Fruit fly (Drosophila melanogaster) whole organism, embryonic: ENCODE results near the gene tub.

ENCODE experiments used
- BEAF-32 ChIP-seq: fragments of 200-800 bp; sonication (Bioruptor generic); optimal IDR thresholded peaks from 3 replicates; lab custom pipeline; 2017; ENCODE audit warnings: missing biosample characterization, missing genetic modification characterization, mild to moderate bottlenecking, moderate library complexity, missing genetic modification reagents
- CG10147 ChIP-seq: fragments of 200-800 bp; sonication (Bioruptor generic); optimal IDR thresholded peaks from 2 replicates; lab custom pipeline; 2019; ENCODE audit warnings: missing biosample characterization, mild to moderate bottlenecking, missing genetic modification characterization, moderate library complexity
- CG10959 ChIP-seq: fragments of 200-800 bp; sonication (Bioruptor generic); IDR thresholded peaks from 2 replicates; pipeline ENCODE4 v1.3.6; 2022; ENCODE audit warnings: missing biosample characterization, missing genetic modification characterization
- CG11504 ChIP-seq: fragments of 200-800 bp; sonication (Bioruptor generic); optimal IDR thresholded peaks from 3 replicates; lab custom pipeline; 2019; ENCODE audit warnings: missing biosample characterization, mild to moderate bottlenecking, missing genetic modification characterization, moderate library complexity
- CG12155 ChIP-seq: fragments of 200-800 bp; sonication (Bioruptor generic); optimal IDR thresholded peaks from 3 replicates; lab custom pipeline; 2016; ENCODE audit warnings: missing biosample characterization, missing genetic modification characterization
- CG12236 ChIP-seq: fragments of 200-800 bp; sonication (Bioruptor generic); optimal IDR thresholded peaks from 2 replicates; lab custom pipeline; 2016; ENCODE audit warnings: missing biosample characterization, missing genetic modification characterization
- CG12391 ChIP-seq: fragments of 200-800 bp; sonication (Bioruptor generic); optimal IDR thresholded peaks from 3 replicates; lab custom pipeline; 2018; ENCODE audit warnings: missing biosample characterization, mild to moderate bottlenecking, missing genetic modification characterization, moderate library complexity
- CG12744 ChIP-seq: fragments of 200-800 bp; sonication (Bioruptor generic); optimal IDR thresholded peaks from 2 replicates; lab custom pipeline; 2016; ENCODE audit warnings: missing biosample characterization, missing genetic modification characterization
- CG15479 ChIP-seq: fragments of 200-800 bp; sonication (Bioruptor generic); optimal IDR thresholded peaks from 3 replicates; lab custom pipeline; 2019; ENCODE audit warnings: missing biosample characterization, mild to moderate bottlenecking, missing genetic modification characterization, moderate library complexity
- CG17328 ChIP-seq: fragments of 200-800 bp; sonication (Bioruptor generic); IDR thresholded peaks from 2 replicates; pipeline ENCODE4 v1.3.6; 2022; ENCODE audit warnings: missing biosample characterization, missing genetic modification characterization
- CG17829 ChIP-seq: fragments of 200-800 bp; optimal IDR thresholded peaks from 2 replicates; lab custom pipeline; 2019; ENCODE audit warnings: missing biosample characterization, mild to moderate bottlenecking, missing genetic modification characterization, moderate library complexity
- CG1792 ChIP-seq: fragments of 200-800 bp; sonication (Bioruptor generic); optimal IDR thresholded peaks from 2 replicates; lab custom pipeline; 2016; ENCODE audit warnings: missing biosample characterization, missing genetic modification characterization
- CG2678 ChIP-seq: fragments of 200-800 bp; sonication (Bioruptor generic); optimal IDR thresholded peaks from 3 replicates; lab custom pipeline; 2019; ENCODE audit warnings: missing biosample characterization, mild to moderate bottlenecking, missing genetic modification characterization, moderate library complexity
- CG32532 ChIP-seq: fragments of 200-800 bp; sonication (Bioruptor generic); IDR thresholded peaks from 2 replicates; pipeline ENCODE4 v1.3.6; 2022; ENCODE audit warnings: missing biosample characterization, missing genetic modification characterization
- CG4854 ChIP-seq: fragments of 200-800 bp; sonication (Bioruptor generic); optimal IDR thresholded peaks from 2 replicates; lab custom pipeline; 2016; ENCODE audit warnings: missing biosample characterization, missing genetic modification characterization, inconsistent platforms
- CG6854 ChIP-seq: fragments of 200-800 bp; sonication (Bioruptor generic); optimal IDR thresholded peaks from 3 replicates; lab custom pipeline; 2017; ENCODE audit warnings: missing biosample characterization, mild to moderate bottlenecking, missing genetic modification characterization
- CG8089 ChIP-seq: fragments of 200-800 bp; sonication (Bioruptor generic); optimal IDR thresholded peaks from 3 replicates; lab custom pipeline; 2016; ENCODE audit warnings: missing biosample characterization, missing genetic modification characterization
- CG8290 ChIP-seq, 3 experiments: fragments of 200-800 bp; sonication (Bioruptor generic); optimal IDR thresholded peaks; 2 replicates each; lab custom pipeline; 2016 to 2019; ENCODE audit warnings: missing biosample characterization in 3 of 3, missing genetic modification characterization in 3 of 3, mild to moderate bottlenecking in 2 of 3, moderate library complexity in 1 of 3
- CG8359 ChIP-seq: fragments of 200-800 bp; sonication (Bioruptor generic); optimal IDR thresholded peaks from 2 replicates; lab custom pipeline; 2017; ENCODE audit warnings: missing biosample characterization, mild to moderate bottlenecking, missing genetic modification characterization, borderline replicate concordance
- CG8924 ChIP-seq: fragments of 200-800 bp; optimal IDR thresholded peaks from 3 replicates; lab custom pipeline; 2019; ENCODE audit warnings: missing biosample characterization, mild to moderate bottlenecking, missing genetic modification characterization, moderate library complexity
- Dip3 ChIP-seq: fragments of 200-800 bp; sonication (Bioruptor generic); optimal IDR thresholded peaks from 3 replicates; lab custom pipeline; 2016; ENCODE audit warnings: missing biosample characterization, missing genetic modification characterization
- Dref ChIP-seq: fragments of 200-800 bp; sonication (Bioruptor generic); IDR thresholded peaks from 2 replicates; pipeline ENCODE4 v1.3.6; 2022; ENCODE audit warnings: missing biosample characterization, missing genetic modification characterization
- HHEX ChIP-seq: fragments of 200-800 bp; sonication (Bioruptor generic); optimal IDR thresholded peaks from 3 replicates; lab custom pipeline; 2017; ENCODE audit warnings: missing biosample characterization, mild to moderate bottlenecking, missing genetic modification characterization, missing genetic modification reagents
- Hey ChIP-seq: fragments of 200-800 bp; sonication (Bioruptor generic); optimal IDR thresholded peaks from 3 replicates; lab custom pipeline; 2018; ENCODE audit warnings: missing biosample characterization, mild to moderate bottlenecking, missing genetic modification characterization
- Hmr ChIP-seq: fragments of 200-800 bp; sonication (Bioruptor generic); optimal IDR thresholded peaks from 3 replicates; lab custom pipeline; 2017; ENCODE audit warnings: mild to moderate bottlenecking, missing biosample characterization, missing genetic modification reagents, missing genetic modification characterization
- MBD-R2 ChIP-seq: fragments of 200-800 bp; sonication (Bioruptor generic); IDR thresholded peaks from 2 replicates; pipeline ENCODE4 v1.3.6; 2022; ENCODE audit warnings: missing biosample characterization, missing genetic modification characterization
- MTF-1 ChIP-seq: fragments of 200-800 bp; sonication (Bioruptor generic); optimal IDR thresholded peaks from 2 replicates; lab custom pipeline; 2018; ENCODE audit warnings: missing biosample characterization, mild to moderate bottlenecking, missing genetic modification characterization, borderline replicate concordance
- Mad ChIP-seq: fragments of 200-800 bp; sonication (Bioruptor generic); optimal IDR thresholded peaks from 2 replicates; lab custom pipeline; 2016; ENCODE audit warnings: missing biosample characterization, missing genetic modification characterization
- Usf ChIP-seq: fragments of 200-800 bp; sonication (Bioruptor generic); optimal IDR thresholded peaks from 2 replicates; lab custom pipeline; 2017; ENCODE audit warnings: missing genotype, missing biosample characterization, missing genetic modification characterization
- YL-1 ChIP-seq: fragments of 200-800 bp; sonication (Bioruptor generic); optimal IDR thresholded peaks from 3 replicates; lab custom pipeline; 2017; ENCODE audit warnings: missing biosample characterization, mild to moderate bottlenecking, missing genetic modification characterization
- btn ChIP-seq: fragments of 200-800 bp; sonication (Bioruptor generic); optimal IDR thresholded peaks from 2 replicates; lab custom pipeline; 2016; ENCODE audit warnings: missing biosample characterization, missing genetic modification characterization
- chif ChIP-seq, 2 experiments: fragments of 200-800 bp; sonication (Bioruptor generic); optimal IDR thresholded peaks; 3 replicates each; lab custom pipeline; 2016; ENCODE audit warnings: missing biosample characterization in 2 of 2, missing genetic modification characterization in 2 of 2
- crp ChIP-seq, 2 experiments: fragments of 200-800 bp; sonication (Bioruptor generic); optimal IDR thresholded peaks; 2 replicates in 1 of 2; 3 replicates in 1 of 2; lab custom pipeline; 2017; ENCODE audit warnings: missing biosample characterization in 2 of 2, missing genetic modification characterization in 2 of 2, mild to moderate bottlenecking in 1 of 2, moderate library complexity in 1 of 2
- dmrt11E ChIP-seq: fragments of 200-800 bp; sonication (Bioruptor generic); optimal IDR thresholded peaks from 3 replicates; lab custom pipeline; 2018; ENCODE audit warnings: missing biosample characterization, mild to moderate bottlenecking, missing genetic modification characterization, moderate library complexity
- eve ChIP-seq, 2 experiments: fragments of >200 bp; optimal IDR thresholded peaks; 2 replicates each; lab custom pipeline; 2017; ENCODE audit warnings: missing biosample characterization in 2 of 2, missing genetic modification characterization in 2 of 2
- fd64A ChIP-seq: fragments of 200-800 bp; sonication (Bioruptor generic); optimal IDR thresholded peaks from 3 replicates; lab custom pipeline; 2018; ENCODE audit warnings: missing biosample characterization, mild to moderate bottlenecking, missing genetic modification characterization
- fd96Cb ChIP-seq: fragments of 200-800 bp; sonication (Bioruptor generic); optimal IDR thresholded peaks from 2 replicates; lab custom pipeline; 2018; ENCODE audit warnings: missing biosample characterization, mild to moderate bottlenecking, missing genetic modification characterization, moderate library complexity
- gro ChIP-seq: fragments of 200-800 bp; sonication (Bioruptor generic); optimal IDR thresholded peaks from 2 replicates; lab custom pipeline; 2016; ENCODE audit warnings: missing biosample characterization, missing genetic modification characterization
- hb ChIP-seq: fragments of 200-800 bp; sonication (Bioruptor generic); IDR thresholded peaks from 3 replicates; pipeline ENCODE4 v1.3.6; 2022; ENCODE audit warnings: missing biosample characterization, missing genetic modification characterization; ENCODE audit not compliant: partially characterized antibody
- ken ChIP-seq: fragments of 200-800 bp; sonication (Bioruptor generic); IDR thresholded peaks from 3 replicates; pipeline ENCODE4 v1.3.6; 2022; ENCODE audit warnings: missing biosample characterization, missing genetic modification characterization
- lab ChIP-seq: fragments of 200-800 bp; sonication (Bioruptor generic); optimal IDR thresholded peaks from 3 replicates; lab custom pipeline; 2017; ENCODE audit warnings: missing biosample characterization, missing genetic modification characterization, mild to moderate bottlenecking, moderate library complexity, missing genetic modification reagents
- lilli ChIP-seq: fragments of 200-800 bp; sonication (Bioruptor generic); optimal IDR thresholded peaks from 3 replicates; lab custom pipeline; 2016; ENCODE audit warnings: missing biosample characterization, missing genetic modification characterization
- peb ChIP-seq: fragments of 200-800 bp; sonication (Bioruptor generic); IDR thresholded peaks from 2 replicates; pipeline ENCODE4 v1.3.6; 2022; ENCODE audit warnings: missing biosample characterization, missing genetic modification characterization
- rib ChIP-seq: fragments of 200-800 bp; sonication (Bioruptor generic); IDR thresholded peaks from 2 replicates; pipeline ENCODE4 v1.3.6; 2022; ENCODE audit warnings: missing biosample characterization, missing genetic modification characterization
- row ChIP-seq: fragments of 200-800 bp; sonication (Bioruptor generic); IDR thresholded peaks from 3 replicates; pipeline ENCODE4 v1.3.6; 2022; ENCODE audit warnings: missing biosample characterization, missing genetic modification characterization
- sd ChIP-seq: fragments of 200-800 bp; sonication (Bioruptor generic); optimal IDR thresholded peaks from 3 replicates; lab custom pipeline; 2018; ENCODE audit warnings: missing biosample characterization, mild to moderate bottlenecking, missing genetic modification characterization, moderate library complexity
- tin ChIP-seq: fragments of 200-800 bp; sonication (Bioruptor generic); optimal IDR thresholded peaks from 3 replicates; lab custom pipeline; 2016; ENCODE audit warnings: missing biosample characterization, missing genetic modification characterization
- twi ChIP-seq: fragments of 200-800 bp; optimal IDR thresholded peaks from 2 replicates; lab custom pipeline; 2019; ENCODE audit warnings: missing biosample characterization, mild to moderate bottlenecking, missing genetic modification characterization, moderate library complexity
- yki ChIP-seq: fragments of >200 bp; optimal IDR thresholded peaks from 3 replicates; lab custom pipeline; 2018

tub gene

DNA sequence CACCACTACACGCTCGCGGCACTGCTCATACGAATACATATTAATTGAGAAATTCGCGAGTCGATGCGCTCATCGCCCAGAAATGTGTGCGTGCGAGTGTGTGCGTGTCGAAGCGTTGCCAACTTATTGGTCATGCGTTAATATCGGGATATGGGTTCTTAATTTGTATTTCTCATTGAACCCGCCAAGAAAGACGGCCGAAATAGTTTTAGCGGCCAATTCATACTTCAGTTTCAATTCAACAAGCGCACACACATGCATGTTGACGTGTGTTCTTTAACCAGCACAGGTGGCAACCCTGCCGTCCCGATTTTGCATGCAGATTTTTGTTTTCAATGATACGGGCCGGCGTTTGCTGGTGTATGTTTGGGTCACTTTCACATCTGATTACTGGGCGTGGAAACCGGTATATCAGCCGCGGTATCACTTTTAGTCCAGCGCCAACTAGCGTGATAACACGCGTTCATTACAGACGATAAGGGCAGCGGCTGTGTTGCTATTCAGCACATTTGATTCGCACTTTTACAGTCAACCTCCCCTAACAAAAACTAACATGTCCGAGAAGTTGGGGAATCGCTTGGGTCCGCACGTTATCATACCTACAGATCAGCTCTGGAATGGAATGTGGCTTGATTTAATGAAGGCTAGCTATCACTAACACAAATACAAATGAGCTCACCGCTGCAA lies 16.3 kb downstream of the tub start (continued):
- no peak for TF ChIP-seq fd64A
- no peak for TF ChIP-seq dmrt11E (tag; lab: Kevin White, UChicago)
- no peak for TF ChIP-seq CG12236 (GFP tag; lab: Kevin White, UChicago)
- no peak for TF ChIP-seq Mad
- TF ChIP-seq yki, result no peak
- no peak for TF ChIP-seq Dref (GFP tag; lab: Robert Waterston, UW)
- TF ChIP-seq peb (GFP tag; lab: Robert Waterston, UW), result no peak
- peak; percentile 45 for TF ChIP-seq Hmr (GFP tag; lab: Kevin White, UChicago)
- TF ChIP-seq CG17829 (tag; lab: Kevin White, UChicago), result no peak
- no peak for TF ChIP-seq hb
- peak; percentile 4 for TF ChIP-seq CG10147 (GFP tag; lab: Kevin White, UChicago)
- no peak for TF ChIP-seq twi (tag; lab: Kevin White, UChicago)
- no peak for TF ChIP-seq fd96Cb (tag; lab: Kevin White, UChicago)
- peak; percentile 23 for TF ChIP-seq CG8290 (GFP tag; optimal IDR thresholded peaks at IDR 0.05; lab: Kevin White, UChicago)
- TF ChIP-seq CG8290 (tag; optimal IDR thresholded peaks at IDR 0.05; lab: Kevin White, UChicago), result no peak
- TF ChIP-seq sd, result peak; percentile 97
- no peak for TF ChIP-seq CG17328
- TF ChIP-seq BEAF-32, result no peak
- TF ChIP-seq gro (GFP tag; lab: Kevin White, UChicago), result peak; percentile 48
- no peak for TF ChIP-seq CG11504 (tag; lab: Kevin White, UChicago)
- peak; percentile 32 for TF ChIP-seq CG2678 (tag; lab: Kevin White, UChicago)
- no peak for TF ChIP-seq eve (GFP tag; optimal IDR thresholded peaks at IDR 0.05; lab: Kevin White, UChicago)
- no peak; the same call in 2 of the 3 replicates for TF ChIP-seq row (GFP tag; lab: Robert Waterston, UW)
- TF ChIP-seq CG8924 (tag; lab: Kevin White, UChicago), result no peak
- peak; percentile 6 for TF ChIP-seq lilli (GFP tag; lab: Kevin White, UChicago)
- TF ChIP-seq YL-1 (GFP tag; lab: Kevin White, UChicago), result no peak
- TF ChIP-seq CG12155 (GFP tag; lab: Kevin White, UChicago), result peak; percentile 8
- TF ChIP-seq CG6854 (GFP tag; lab: Kevin White, UChicago), result no peak
- TF ChIP-seq crp (GFP tag; optimal IDR thresholded peaks at IDR 0.05; lab: Kevin White, UChicago), result no peak
- no peak for TF ChIP-seq CG4854 (GFP tag; lab: Kevin White, UChicago)
- no peak for TF ChIP-seq CG1792
- TF ChIP-seq Dip3, result peak; percentile 38
- no peak for TF ChIP-seq MTF-1 (GFP tag; lab: Kevin White, UChicago)
- TF ChIP-seq CG8089 (GFP tag; lab: Kevin White, UChicago), result no peak
- no peak for TF ChIP-seq Usf (GFP tag; lab: Kevin White, UChicago)
- TF ChIP-seq HHEX (GFP tag; lab: Kevin White, UChicago), result peak; percentile 7
- no peak for TF ChIP-seq chif (GFP tag; optimal IDR thresholded peaks at IDR 0.05; lab: Kevin White, UChicago)
- no peak for TF ChIP-seq CG12744 (GFP tag; lab: Kevin White, UChicago)
- TF ChIP-seq MBD-R2 (GFP tag; lab: Robert Waterston, UW), result 0 out of 2 replicates have a peak, but pooled peaks have one; percentile 17
- no peak for TF ChIP-seq CG15479 (GFP tag; lab: Kevin White, UChicago)
- peak; percentile 16 for TF ChIP-seq CG12391 (tag; lab: Kevin White, UChicago)
- peak; percentile 3 for TF ChIP-seq lab (GFP tag; lab: Kevin White, UChicago)
- TF ChIP-seq tin (GFP tag; lab: Kevin White, UChicago), result no peak
- peak; percentile 22; the same call in 1 of the 2 replicates for TF ChIP-seq CG32532 (GFP tag; lab: Robert Waterston, UW)
- no peak for TF ChIP-seq CG8359
- no peak for TF ChIP-seq btn (GFP tag; lab: Kevin White, UChicago)
- no peak for TF ChIP-seq CG10959 (GFP tag; lab: Robert Waterston, UW)
- peak; percentile 88 for TF ChIP-seq rib
- TF ChIP-seq ken (GFP tag; lab: Robert Waterston, UW), result no peak
- no peak for TF ChIP-seq Hey (tag; lab: Kevin White, UChicago)
